Worm (Caenorhabditis elegans) whole organism, L1 larva: ENCODE data around the gene chat-1.

ENCODE experiments used
- C16A3.4 ChIP-seq: fragments of 150-350 bp; optimal IDR thresholded peaks from 2 replicates; lab custom pipeline; 2014; ENCODE audit warnings: missing biosample characterization, missing genetic modification characterization
- Y116A8C.19 ChIP-seq: sonication (generic microtip); optimal IDR thresholded peaks from 2 replicates; lab custom pipeline; 2016; ENCODE audit warnings: missing compliant biosample characterization, missing genetic modification characterization, borderline replicate concordance
- aha-1 ChIP-seq: fragments of 150-350 bp; optimal IDR thresholded peaks from 2 replicates; lab custom pipeline; 2014; ENCODE audit warnings: missing biosample characterization, missing genetic modification characterization
- aly-2 ChIP-seq: fragments of 150-350 bp; optimal IDR thresholded peaks from 2 replicates; lab custom pipeline; 2014; ENCODE audit warnings: missing biosample characterization, missing genetic modification characterization
- ama-1 ChIP-seq: fragments of 150-350 bp; optimal IDR thresholded peaks from 2 replicates; lab custom pipeline; 2014
- ceh-63 ChIP-seq: fragments of 200-800 bp; sonication (Bioruptor generic); optimal IDR thresholded peaks from 2 replicates; lab custom pipeline; 2018; ENCODE audit warnings: mild to moderate bottlenecking, missing genetic modification characterization, missing compliant biosample characterization
- ceh-8 ChIP-seq: fragments of 200-800 bp; sonication (Bioruptor generic); optimal IDR thresholded peaks from 2 replicates; lab custom pipeline; 2018; ENCODE audit warnings: mild to moderate bottlenecking, missing genetic modification characterization, moderate library complexity, missing compliant biosample characterization
- ceh-82 ChIP-seq, 3 experiments: fragments of 150-350 bp in 1 of 3; sonication (generic microtip) in 2 of 3; optimal IDR thresholded peaks; 2 replicates each; lab custom pipeline; 2014 to 2017; ENCODE audit warnings: missing biosample characterization in 3 of 3, missing genetic modification characterization in 3 of 3
- ceh-88 ChIP-seq: fragments of 200-800 bp; sonication (Bioruptor generic); IDR thresholded peaks from 2 replicates; pipeline ENCODE4 v1.3.6; 2022; ENCODE audit warnings: missing genetic modification characterization, missing compliant biosample characterization
- ces-1 ChIP-seq: fragments of 150-350 bp; optimal IDR thresholded peaks from 2 replicates; lab custom pipeline; 2014; ENCODE audit warnings: missing biosample characterization, missing genetic modification reagents, missing genetic modification characterization
- dpl-1 ChIP-seq, 3 experiments: fragments of 150-350 bp in 2 of 3; sonication (generic microtip) in 1 of 3; optimal IDR thresholded peaks; 2 replicates each; lab custom pipeline; 2014 to 2017; ENCODE audit warnings: missing biosample characterization in 3 of 3, missing genetic modification characterization in 3 of 3, missing genetic modification reagents in 3 of 3
- dsc-1 ChIP-seq: sonication (generic microtip); optimal IDR thresholded peaks from 2 replicates; lab custom pipeline; 2016; ENCODE audit warnings: mild to moderate bottlenecking, missing genetic modification characterization, missing compliant biosample characterization
- efl-1 ChIP-seq, 4 experiments: fragments of 150-350 bp; optimal IDR thresholded peaks in 3 of 4; peaks in 1 of 4; 1 replicate in 1 of 4; 2 replicates in 3 of 4; lab custom pipeline; 2014; ENCODE audit warnings: missing biosample characterization in 2 of 4, missing genetic modification characterization in 2 of 4, missing genetic modification reagents in 2 of 4
- efl-3 ChIP-seq: fragments of 200-800 bp; sonication (Bioruptor generic); optimal IDR thresholded peaks from 2 replicates; lab custom pipeline; 2018; ENCODE audit warnings: mild to moderate bottlenecking, missing genetic modification characterization, missing compliant biosample characterization
- egl-27 ChIP-seq, 2 experiments: fragments of 150-350 bp in 1 of 2; sonication (generic microtip); optimal IDR thresholded peaks; 3 replicates each; lab custom pipeline; 2017 to 2018; ENCODE audit warnings: missing biosample characterization in 2 of 2, missing genetic modification characterization in 2 of 2, missing genetic modification reagents in 2 of 2
- elt-3 ChIP-seq, 6 experiments: fragments of 150-350 bp in 1 of 6; sonication (generic microtip); optimal IDR thresholded peaks; 2 replicates each; lab custom pipeline; 2017 to 2018; ENCODE audit warnings: missing biosample characterization in 6 of 6, missing genetic modification characterization in 6 of 6, inconsistent platforms in 1 of 6
- fos-1 ChIP-seq: fragments of 150-350 bp; optimal IDR thresholded peaks from 2 replicates; lab custom pipeline; 2014; ENCODE audit warnings: missing biosample characterization, missing genetic modification characterization
- grh-1 ChIP-seq: fragments of 200-800 bp; sonication (Bioruptor generic); IDR thresholded peaks from 2 replicates; pipeline ENCODE4 v1.3.6; 2022; ENCODE audit warnings: missing genetic modification reagents, missing genetic modification characterization, missing compliant biosample characterization
- hlh-4 ChIP-seq: sonication (generic microtip); optimal IDR thresholded peaks from 2 replicates; lab custom pipeline; 2016; ENCODE audit warnings: mild to moderate bottlenecking, missing genetic modification characterization, missing compliant biosample characterization
- hpl-2 ChIP-seq: fragments of 150-350 bp; optimal IDR thresholded peaks from 2 replicates; lab custom pipeline; 2014; ENCODE audit warnings: missing biosample characterization, missing genetic modification reagents, missing genetic modification characterization
- irx-1 ChIP-seq: sonication (generic microtip); optimal IDR thresholded peaks from 2 replicates; lab custom pipeline; 2016; ENCODE audit warnings: missing genetic modification characterization, missing compliant biosample characterization
- jun-1 ChIP-seq: fragments of 150-350 bp; optimal IDR thresholded peaks from 2 replicates; lab custom pipeline; 2014; ENCODE audit warnings: missing biosample characterization, missing genetic modification reagents, missing genetic modification characterization
- lin-13 ChIP-seq: fragments of 150-350 bp; optimal IDR thresholded peaks from 2 replicates; lab custom pipeline; 2014; ENCODE audit warnings: missing biosample characterization, missing genetic modification reagents, missing genetic modification characterization
- lin-15B ChIP-seq: fragments of 150-350 bp; sonication (generic microtip); optimal IDR thresholded peaks from 3 replicates; lab custom pipeline; 2014; ENCODE audit warnings: missing biosample characterization, missing genetic modification characterization
- lin-35 ChIP-seq, 2 experiments: fragments of 150-350 bp; optimal IDR thresholded peaks; 2 replicates each; lab custom pipeline; 2014; ENCODE audit warnings: missing biosample characterization in 2 of 2, missing genetic modification characterization in 2 of 2, missing genetic modification reagents in 2 of 2
- lin-39 ChIP-seq: fragments of 150-350 bp; optimal IDR thresholded peaks from 2 replicates; lab custom pipeline; 2014; ENCODE audit warnings: missing biosample characterization, missing genetic modification reagents, missing genetic modification characterization
- lir-3 ChIP-seq: sonication (generic microtip); optimal IDR thresholded peaks from 2 replicates; lab custom pipeline; 2016; ENCODE audit warnings: mild to moderate bottlenecking, missing genetic modification characterization, moderate library complexity, missing compliant biosample characterization; ENCODE audit not compliant: poor library complexity
- mab-9 ChIP-seq: fragments of 200-800 bp; sonication (Bioruptor generic); IDR thresholded peaks from 2 replicates; pipeline ENCODE4 v1.3.6; 2022; ENCODE audit warnings: missing genetic modification reagents, missing genetic modification characterization, missing compliant biosample characterization
- mdl-1 ChIP-seq, 2 experiments: fragments of 150-350 bp; optimal IDR thresholded peaks; 2 replicates each; lab custom pipeline; 2014 to 2017; ENCODE audit warnings: missing biosample characterization in 2 of 2, missing genetic modification characterization in 2 of 2, inconsistent platforms in 1 of 2
- mep-1 ChIP-seq: fragments of 150-350 bp; optimal IDR thresholded peaks from 2 replicates; lab custom pipeline; 2014; ENCODE audit warnings: missing biosample characterization, missing genetic modification characterization
- nhr-11 ChIP-seq: fragments of 150-350 bp; optimal IDR thresholded peaks from 2 replicates; lab custom pipeline; 2014; ENCODE audit warnings: missing biosample characterization, missing genetic modification characterization
- nhr-19 ChIP-seq: fragments of 200-800 bp; sonication (Bioruptor generic); conservative IDR thresholded peaks from 2 replicates; pipeline ENCODE4 v1.3.6; 2022; ENCODE audit warnings: missing genetic modification characterization, missing compliant biosample characterization
- nhr-20 ChIP-seq: sonication (generic microtip); optimal IDR thresholded peaks from 2 replicates; lab custom pipeline; 2016; ENCODE audit warnings: mild to moderate bottlenecking, missing genetic modification characterization, missing compliant biosample characterization
- nhr-237 ChIP-seq: fragments of 150-350 bp; optimal IDR thresholded peaks from 2 replicates; lab custom pipeline; 2014; ENCODE audit warnings: missing biosample characterization, missing genetic modification characterization
- nhr-47 ChIP-seq: sonication (generic microtip); optimal IDR thresholded peaks from 2 replicates; lab custom pipeline; 2016; ENCODE audit warnings: mild to moderate bottlenecking, missing genetic modification characterization, moderate library complexity, missing compliant biosample characterization
- nhr-71 ChIP-seq: sonication (generic microtip); optimal IDR thresholded peaks from 2 replicates; lab custom pipeline; 2016; ENCODE audit warnings: mild to moderate bottlenecking, missing genetic modification characterization, moderate library complexity, missing compliant biosample characterization
- nhr-84 ChIP-seq: sonication (generic microtip); optimal IDR thresholded peaks from 2 replicates; lab custom pipeline; 2017; ENCODE audit warnings: missing biosample characterization, missing genetic modification characterization
- nhr-85 ChIP-seq: sonication (generic microtip); peaks from one replicate; lab custom pipeline; 2016; ENCODE audit warnings: missing genetic modification characterization, inconsistent platforms, missing compliant biosample characterization
- nhr-90 ChIP-seq: sonication (generic microtip); optimal IDR thresholded peaks from 2 replicates; lab custom pipeline; 2016; ENCODE audit warnings: mild to moderate bottlenecking, missing genetic modification characterization, missing compliant biosample characterization; ENCODE audit not compliant: poor library complexity
- pax-3 ChIP-seq: fragments of 200-800 bp; sonication (Bioruptor generic); optimal IDR thresholded peaks from 2 replicates; lab custom pipeline; 2018; ENCODE audit warnings: mild to moderate bottlenecking, missing genetic modification characterization, moderate library complexity, missing compliant biosample characterization
- skn-1 ChIP-seq: fragments of 150-350 bp; optimal IDR thresholded peaks from 2 replicates; lab custom pipeline; 2014; ENCODE audit warnings: missing biosample characterization, missing genetic modification characterization
- snu-23 ChIP-seq: sonication (generic microtip); optimal IDR thresholded peaks from 2 replicates; lab custom pipeline; 2016; ENCODE audit warnings: missing genetic modification characterization, missing compliant biosample characterization
- sptf-1 ChIP-seq: fragments of 150-350 bp; optimal IDR thresholded peaks from 2 replicates; lab custom pipeline; 2014; ENCODE audit warnings: missing biosample characterization, missing genetic modification characterization
- sup-37 ChIP-seq: fragments of 200-800 bp; sonication (Bioruptor generic); optimal IDR thresholded peaks from 2 replicates; lab custom pipeline; 2018; ENCODE audit warnings: mild to moderate bottlenecking, missing genetic modification characterization, missing compliant biosample characterization
- swsn-7 ChIP-seq: sonication (generic microtip); optimal IDR thresholded peaks from 2 replicates; lab custom pipeline; 2016; ENCODE audit warnings: missing genetic modification characterization, missing compliant biosample characterization
- tbx-2 ChIP-seq: sonication (generic microtip); optimal IDR thresholded peaks from 2 replicates; lab custom pipeline; 2016; ENCODE audit warnings: missing genetic modification characterization, missing compliant biosample characterization
- unc-130 ChIP-seq: fragments of 150-350 bp; optimal IDR thresholded peaks from 2 replicates; lab custom pipeline; 2017; ENCODE audit warnings: missing biosample characterization, missing genetic modification characterization, inconsistent platforms
- vab-15 ChIP-seq: sonication (generic microtip); optimal IDR thresholded peaks from 2 replicates; lab custom pipeline; 2017; ENCODE audit warnings: missing genotype, mild to moderate bottlenecking, missing genetic modification characterization, missing compliant biosample characterization
- xbp-1 ChIP-seq: sonication (generic microtip); optimal IDR thresholded peaks from 2 replicates; lab custom pipeline; 2016; ENCODE audit warnings: missing genetic modification characterization, missing compliant biosample characterization
- ztf-4 ChIP-seq: fragments of 150-350 bp; optimal IDR thresholded peaks from 2 replicates; lab custom pipeline; 2014; ENCODE audit warnings: missing biosample characterization, missing genetic modification characterization

chat-1 gene

ce11 chrIV:4400350-4401326 lies 46.5 kb upstream of the chat-1 start, which contains the start of gene Y24D9A.6:
Y24D9A.6 (minus strand) TSS chrIV:4400400.
- peak; percentile 28 for TF ChIP-seq xbp-1 (tag; lab: Kevin White, UChicago)
- TF ChIP-seq skn-1: peak; percentile 57
- no peak for TF ChIP-seq dsc-1 (tag; lab: Kevin White, UChicago)
- peak; percentile 4 for TF ChIP-seq pax-3 (tag; lab: Kevin White, UChicago)
- TF ChIP-seq irx-1 (tag; lab: Kevin White, UChicago): peak; percentile 80
- no peak for TF ChIP-seq lin-15B (tag; lab: Kevin White, UChicago)
- TF ChIP-seq elt-3 (tag; optimal IDR thresholded peaks at IDR 0.05; lab: Kevin White, UChicago): peak in 3 of 6 experiments; percentile 69 to 89 (median 76)
- TF ChIP-seq dpl-1 (GFP tag; optimal IDR thresholded peaks at IDR 0.05; lab: Kevin White, UChicago): peak; percentile 60 to 75 (median 69)
- TF ChIP-seq jun-1 (tag; lab: Kevin White, UChicago): peak; percentile 42
- TF ChIP-seq aha-1 (tag; lab: Kevin White, UChicago): no peak
- TF ChIP-seq sup-37 (GFP tag; lab: Kevin White, UChicago): no peak
- TF ChIP-seq ceh-88 (GFP tag; lab: Robert Waterston, UW): 0 out of 2 replicates have a peak, but pooled peaks have one; percentile 43
- TF ChIP-seq nhr-71 (tag; lab: Kevin White, UChicago): peak; percentile 88
- peak; percentile 66 for TF ChIP-seq vab-15 (tag; lab: Kevin White, UChicago)
- no peak for TF ChIP-seq ces-1
- TF ChIP-seq aly-2 (tag; lab: Kevin White, UChicago): peak; percentile 41
- peak; percentile 72 for TF ChIP-seq C16A3.4 (tag; lab: Kevin White, UChicago)
- TF ChIP-seq hlh-4 (tag; lab: Kevin White, UChicago): no peak
- peak; percentile 89 for TF ChIP-seq nhr-19 (GFP tag; lab: Robert Waterston, UW)
- TF ChIP-seq mab-9 (GFP tag; lab: Robert Waterston, UW): peak; percentile 59
- TF ChIP-seq hpl-2 (GFP tag; lab: Kevin White, UChicago): peak; percentile 74
- TF ChIP-seq sptf-1 (tag; lab: Kevin White, UChicago): no peak
- no peak for TF ChIP-seq nhr-84
- TF ChIP-seq ama-1 (lab: Kevin White, UChicago): peak; percentile 50
- TF ChIP-seq grh-1 (GFP tag; lab: Robert Waterston, UW): peak; percentile 100
- TF ChIP-seq ceh-8 (GFP tag; lab: Kevin White, UChicago): no peak
- peak; percentile 56 to 86 for TF ChIP-seq lin-35 (GFP tag; optimal IDR thresholded peaks at IDR 0.05; lab: Kevin White, UChicago)
- peak; percentile 78 for TF ChIP-seq mep-1 (tag; lab: Kevin White, UChicago)
- TF ChIP-seq fos-1: peak; percentile 55
- TF ChIP-seq nhr-237: peak; percentile 57
- TF ChIP-seq nhr-47 (tag; lab: Kevin White, UChicago): peak; percentile 84
- peak; percentile 58 to 71 for TF ChIP-seq egl-27 (tag; optimal IDR thresholded peaks at IDR 0.05; lab: Kevin White, UChicago)
- TF ChIP-seq lin-39 (tag; lab: Kevin White, UChicago): peak; percentile 74
- TF ChIP-seq nhr-20 (tag; lab: Kevin White, UChicago): peak; percentile 84
- TF ChIP-seq swsn-7 (tag; lab: Kevin White, UChicago): peak; percentile 43
- TF ChIP-seq nhr-85 (tag; lab: Kevin White, UChicago): peak; percentile 100
- TF ChIP-seq mdl-1 (tag; optimal IDR thresholded peaks at IDR 0.05; lab: Kevin White, UChicago): peak; percentile 10 to 63
- peak; percentile 96 for TF ChIP-seq efl-3 (GFP tag; lab: Kevin White, UChicago)
- peak; percentile 64 for TF ChIP-seq tbx-2 (tag; lab: Kevin White, UChicago)
- TF ChIP-seq lin-13 (GFP tag; lab: Kevin White, UChicago): peak; percentile 73
- peak; percentile 20 to 47 (median 37) for TF ChIP-seq ceh-82 (tag; optimal IDR thresholded peaks at IDR 0.05; lab: Kevin White, UChicago)
- TF ChIP-seq ztf-4 (tag; lab: Kevin White, UChicago): peak; percentile 68
- no peak for TF ChIP-seq ceh-63 (GFP tag; lab: Kevin White, UChicago)
- peak; percentile 17 for TF ChIP-seq unc-130 (tag; lab: Kevin White, UChicago)
- TF ChIP-seq Y116A8C.19 (tag; lab: Kevin White, UChicago): no peak
- peak; percentile 68 for TF ChIP-seq nhr-11 (tag; lab: Kevin White, UChicago)
- peak; percentile 73 to 80 for TF ChIP-seq efl-1 (optimal IDR thresholded peaks at IDR 0.05; lab: Kevin White, UChicago)
- TF ChIP-seq efl-1 (GFP tag; optimal IDR thresholded peaks at IDR 0.05 in 1 of 2; lab: Kevin White, UChicago): peak; percentile 3 to 92
- peak; percentile 16 for TF ChIP-seq lir-3 (tag; lab: Kevin White, UChicago)
- TF ChIP-seq snu-23 (GFP tag; lab: Kevin White, UChicago): peak; percentile 63
- peak; percentile 94 for TF ChIP-seq nhr-90 (tag; lab: Kevin White, UChicago)
